Worm (Caenorhabditis elegans) whole organism, L2 larva: Measurements from ENCODE around the gene ttr-24.

Experiments used
- R02D3.7 ChIP-seq: fragments of 150-350 bp; optimal IDR thresholded peaks from 2 replicates; lab custom pipeline; 2014; ENCODE audit warnings: missing biosample characterization, missing genetic modification characterization
- Y55F3AM.14 ChIP-seq: fragments of 200-800 bp; sonication (Bioruptor generic); optimal IDR thresholded peaks from 2 replicates; lab custom pipeline; 2018; ENCODE audit warnings: mild to moderate bottlenecking, missing genetic modification characterization, missing compliant biosample characterization
- ZK546.5 ChIP-seq: sonication (generic microtip); optimal IDR thresholded peaks from 2 replicates; lab custom pipeline; 2017; ENCODE audit warnings: missing biosample characterization, missing genetic modification characterization
- alr-1 ChIP-seq: fragments of 150-350 bp; optimal IDR thresholded peaks from 2 replicates; lab custom pipeline; 2014; ENCODE audit warnings: missing biosample characterization, missing genetic modification characterization
- aly-2 ChIP-seq: fragments of 150-350 bp; optimal IDR thresholded peaks from 2 replicates; lab custom pipeline; 2014; ENCODE audit warnings: missing biosample characterization, missing genetic modification characterization
- ama-1 ChIP-seq: fragments of 150-350 bp; optimal IDR thresholded peaks from 2 replicates; lab custom pipeline; 2018; ENCODE audit warnings: inconsistent platforms
- blmp-1 ChIP-seq: sonication (generic microtip); optimal IDR thresholded peaks from 2 replicates; lab custom pipeline; 2017; ENCODE audit warnings: missing genetic modification characterization, mild to moderate bottlenecking, missing compliant biosample characterization, antibody characterized with exemption, moderate library complexity; ENCODE audit not compliant: insufficient read depth
- ceh-16 ChIP-seq: fragments of 150-350 bp; optimal IDR thresholded peaks from 2 replicates; lab custom pipeline; 2014; ENCODE audit warnings: missing biosample characterization, missing genetic modification characterization
- crh-2 ChIP-seq: sonication (generic microtip); optimal IDR thresholded peaks from 2 replicates; lab custom pipeline; 2017; ENCODE audit warnings: missing biosample characterization, missing genetic modification characterization
- dmd-4 ChIP-seq: sonication (generic microtip); optimal IDR thresholded peaks from 2 replicates; lab custom pipeline; 2017; ENCODE audit warnings: missing biosample characterization, missing genetic modification characterization
- egl-27 ChIP-seq: sonication (generic microtip); optimal IDR thresholded peaks from 3 replicates; lab custom pipeline; 2017; ENCODE audit warnings: missing biosample characterization, missing genetic modification reagents, missing genetic modification characterization
- elt-1 ChIP-seq: fragments of 150-350 bp; optimal IDR thresholded peaks from 2 replicates; lab custom pipeline; 2014; ENCODE audit warnings: missing biosample characterization, missing genetic modification characterization
- elt-3 ChIP-seq: sonication (generic microtip); optimal IDR thresholded peaks from 2 replicates; lab custom pipeline; 2017; ENCODE audit warnings: missing biosample characterization, missing genetic modification characterization
- fos-1 ChIP-seq: fragments of 150-350 bp; optimal IDR thresholded peaks from 2 replicates; lab custom pipeline; 2014; ENCODE audit warnings: missing biosample characterization, missing genetic modification characterization
- gmeb-1 ChIP-seq: fragments of 150-350 bp; optimal IDR thresholded peaks from 2 replicates; lab custom pipeline; 2014; ENCODE audit warnings: missing biosample characterization, missing genetic modification characterization
- lin-11 ChIP-seq: fragments of 150-350 bp; sonication (generic microtip); optimal IDR thresholded peaks from 2 replicates; lab custom pipeline; 2014; ENCODE audit warnings: missing biosample characterization, missing genetic modification characterization, inconsistent platforms, mixed read lengths
- lin-13 ChIP-seq: fragments of 150-350 bp; optimal IDR thresholded peaks from 2 replicates; lab custom pipeline; 2014; ENCODE audit warnings: missing biosample characterization, missing genetic modification reagents, missing genetic modification characterization
- lin-39 ChIP-seq: fragments of 150-350 bp; optimal IDR thresholded peaks from 2 replicates; lab custom pipeline; 2014; ENCODE audit warnings: missing biosample characterization, missing genetic modification reagents, missing genetic modification characterization
- lsy-2 ChIP-seq, 2 experiments: fragments of 150-350 bp in 1 of 2; sonication (generic microtip) in 1 of 2; optimal IDR thresholded peaks; 2 replicates each; lab custom pipeline; 2014 to 2017; ENCODE audit warnings: missing biosample characterization in 2 of 2, missing genetic modification characterization in 2 of 2
- mbf-1 ChIP-seq: sonication (generic microtip); optimal IDR thresholded peaks from 2 replicates; lab custom pipeline; 2017; ENCODE audit warnings: missing biosample characterization, missing genetic modification characterization
- nhr-10 ChIP-seq: sonication (generic microtip); optimal IDR thresholded peaks from 2 replicates; lab custom pipeline; 2017; ENCODE audit warnings: missing biosample characterization, missing genetic modification characterization
- nhr-11 ChIP-seq: fragments of 150-350 bp; optimal IDR thresholded peaks from 2 replicates; lab custom pipeline; 2014; ENCODE audit warnings: missing biosample characterization, missing genetic modification characterization
- nhr-12 ChIP-seq: fragments of 150-350 bp; optimal IDR thresholded peaks from 2 replicates; lab custom pipeline; 2014; ENCODE audit warnings: missing biosample characterization, missing genetic modification characterization
- nhr-129 ChIP-seq: fragments of 150-350 bp; optimal IDR thresholded peaks from 2 replicates; lab custom pipeline; 2014; ENCODE audit warnings: missing biosample characterization, missing genetic modification characterization
- nhr-21 ChIP-seq: fragments of 150-350 bp; optimal IDR thresholded peaks from 2 replicates; lab custom pipeline; 2014; ENCODE audit warnings: missing biosample characterization, missing genetic modification characterization
- nhr-23 ChIP-seq: fragments of 150-350 bp; optimal IDR thresholded peaks from 2 replicates; lab custom pipeline; 2014; ENCODE audit warnings: missing biosample characterization, missing genetic modification reagents, missing genetic modification characterization
- nhr-25 ChIP-seq: fragments of 150-350 bp; sonication (generic microtip); optimal IDR thresholded peaks from 3 replicates; lab custom pipeline; 2014; ENCODE audit warnings: missing biosample characterization, missing genetic modification characterization
- nhr-6 ChIP-seq: fragments of 150-350 bp; optimal IDR thresholded peaks from 2 replicates; lab custom pipeline; 2014; ENCODE audit warnings: missing biosample characterization, missing genetic modification characterization
- nhr-77 ChIP-seq: fragments of 150-350 bp; optimal IDR thresholded peaks from 2 replicates; lab custom pipeline; 2014; ENCODE audit warnings: missing biosample characterization, missing genetic modification characterization
- peb-1 ChIP-seq: fragments of 150-350 bp; optimal IDR thresholded peaks from 2 replicates; lab custom pipeline; 2014; ENCODE audit warnings: missing biosample characterization, missing genetic modification characterization
- sem-4 ChIP-seq: fragments of 150-350 bp; optimal IDR thresholded peaks from 2 replicates; lab custom pipeline; 2014; ENCODE audit warnings: missing biosample characterization, missing genetic modification reagents, missing genetic modification characterization
- sma-3 ChIP-seq: sonication (generic microtip); optimal IDR thresholded peaks from 2 replicates; lab custom pipeline; 2016; ENCODE audit warnings: missing genetic modification reagents, missing genetic modification characterization, missing compliant biosample characterization
- sma-9 ChIP-seq, 2 experiments: fragments of 150-350 bp in 1 of 2; sonication (generic microtip) in 1 of 2; optimal IDR thresholded peaks; 2 replicates each; lab custom pipeline; 2014 to 2016; ENCODE audit warnings: missing genetic modification characterization in 2 of 2, mild to moderate bottlenecking in 1 of 2, missing biosample characterization in 1 of 2, missing compliant biosample characterization in 1 of 2, missing genetic modification reagents in 1 of 2, moderate library complexity in 1 of 2
- unc-39 ChIP-seq: fragments of 150-350 bp; optimal IDR thresholded peaks from 2 replicates; lab custom pipeline; 2014; ENCODE audit warnings: missing biosample characterization, missing genetic modification characterization
- unc-62 ChIP-seq: fragments of 150-350 bp; optimal IDR thresholded peaks from 2 replicates; lab custom pipeline; 2014; ENCODE audit warnings: missing biosample characterization, missing genetic modification reagents, missing genetic modification characterization
- zag-1 ChIP-seq: fragments of 150-350 bp; optimal IDR thresholded peaks from 2 replicates; lab custom pipeline; 2014; ENCODE audit warnings: missing biosample characterization, missing genetic modification characterization
- ztf-1 ChIP-seq: fragments of 200-800 bp; sonication (Bioruptor generic); conservative IDR thresholded peaks from 2 replicates; pipeline ENCODE4 v1.3.6; 2022; ENCODE audit warnings: missing genetic modification characterization, missing compliant biosample characterization

ttr-24 gene

ce11 chrV:18573199-18573598, 16.8 kb upstream of the ttr-24 start:
- TF ChIP-seq nhr-129, result no peak
- TF ChIP-seq lsy-2 (tag; optimal IDR thresholded peaks at IDR 0.05; lab: Kevin White, UChicago), result peak; percentile 26 to 32
- TF ChIP-seq ztf-1 (GFP tag; lab: Robert Waterston, UW), result 0 out of 2 replicates have a peak, but pooled peaks have one; percentile 16
- TF ChIP-seq Y55F3AM.14 (GFP tag; lab: Kevin White, UChicago), result peak; percentile 60
- peak; percentile 54 for TF ChIP-seq lin-13 (GFP tag; lab: Kevin White, UChicago)
- TF ChIP-seq nhr-25, result peak; percentile 63
- no peak for TF ChIP-seq nhr-11

- TF ChIP-seq elt-1 (no peak), nhr-6 (tag; lab: Kevin White, UChicago) (no peak), nhr-10 (tag; lab: Kevin White, UChicago) (no peak), zag-1 (tag; lab: Kevin White, UChicago) (no peak), sma-9 (GFP tag; optimal IDR thresholded peaks at IDR 0.05; lab: Kevin White, UChicago) (no peak), sma-9 (tag; optimal IDR thresholded peaks at IDR 0.05; lab: Kevin White, UChicago) (no peak), ama-1 (lab: Kevin White, UChicago) (no peak), lsy-2 (tag; optimal IDR thresholded peaks at IDR 0.05; lab: Kevin White, UChicago) (no peak), crh-2 (tag; lab: Kevin White, UChicago) (no peak), gmeb-1 (no peak), nhr-21 (tag; lab: Kevin White, UChicago) (no peak), lin-39 (tag; lab: Kevin White, UChicago) (no peak), sma-3 (GFP tag; lab: Kevin White, UChicago) (no peak), R02D3.7 (tag; lab: Kevin White, UChicago) (no peak), nhr-23 (tag; lab: Kevin White, UChicago) (no peak)
Measured at ce11 chrV:18571533-18571932, 15.1 kb upstream of the ttr-24 start, which contains the start of gene Y51A2D.21. TSS of gene Y51A2D.21 (plus strand) at chrV:18571833.

- TF ChIP-seq alr-1 (no peak), crh-2 (tag; lab: Kevin White, UChicago) (peak; percentile 2), R02D3.7 (tag; lab: Kevin White, UChicago) (no peak), aly-2 (tag; lab: Kevin White, UChicago) (no peak), ztf-1 (GFP tag; lab: Robert Waterston, UW) (no peak), gmeb-1 (no peak), fos-1 (tag; lab: Kevin White, UChicago) (no peak), sem-4 (no peak), ZK546.5 (tag; lab: Kevin White, UChicago) (no peak), lsy-2 (tag; optimal IDR thresholded peaks at IDR 0.05; lab: Kevin White, UChicago) (no peak), unc-39 (no peak), nhr-10 (tag; lab: Kevin White, UChicago) (no peak), mbf-1 (tag; lab: Kevin White, UChicago) (no peak), peb-1 (tag; lab: Kevin White, UChicago) (no peak), blmp-1 (peak; percentile 28), ceh-16 (no peak), Y55F3AM.14 (GFP tag; lab: Kevin White, UChicago) (no peak), lin-39 (tag; lab: Kevin White, UChicago) (no peak), nhr-129 (peak; percentile 9), nhr-12 (tag; lab: Kevin White, UChicago) (no peak), nhr-25 (peak; percentile 77), lin-13 (GFP tag; lab: Kevin White, UChicago) (peak; percentile 9), nhr-21 (tag; lab: Kevin White, UChicago) (no peak), ama-1 (lab: Kevin White, UChicago) (no peak), lin-11 (tag; lab: Kevin White, UChicago) (no peak), egl-27 (tag; lab: Kevin White, UChicago) (no peak), dmd-4 (tag; lab: Kevin White, UChicago) (no peak), sma-9 (GFP tag; optimal IDR thresholded peaks at IDR 0.05; lab: Kevin White, UChicago) (no peak), sma-9 (tag; optimal IDR thresholded peaks at IDR 0.05; lab: Kevin White, UChicago) (no peak), zag-1 (tag; lab: Kevin White, UChicago) (no peak), elt-3 (tag; lab: Kevin White, UChicago) (no peak), nhr-77 (tag; lab: Kevin White, UChicago) (no peak), unc-62 (no peak)
Measured at ce11 chrV:18569445-18569844, 13.0 kb upstream of the ttr-24 start.
